Fruit fly (Drosophila melanogaster) whole organism, wandering third instar larva: ENCODE measurements around the gene CG14731.
A peak's percentile ranks its signal among the peaks of the same experiment; 100 is the strongest.

ENCODE experiments used
- Abd-B ChIP-seq: fragments of >200 bp; optimal IDR thresholded peaks from 2 replicates; lab custom pipeline; 2017; ENCODE audit warnings: missing biosample characterization, missing genetic modification characterization
- CG32264 ChIP-seq: fragments of 200-800 bp; sonication (Bioruptor generic); optimal IDR thresholded peaks from 2 replicates; lab custom pipeline; 2016; ENCODE audit warnings: missing biosample characterization, missing genetic modification characterization
- CG9705 ChIP-seq: fragments of 200-800 bp; sonication (Bioruptor generic); optimal IDR thresholded peaks from 2 replicates; lab custom pipeline; 2018; ENCODE audit warnings: missing biosample characterization, mild to moderate bottlenecking, missing genetic modification characterization
- CrebA ChIP-seq: fragments of 200-800 bp; sonication (Bioruptor generic); optimal IDR thresholded peaks from 2 replicates; lab custom pipeline; 2016; ENCODE audit warnings: missing biosample characterization, mild to moderate bottlenecking, missing genetic modification characterization, borderline replicate concordance
- Dfd ChIP-seq: fragments of >200 bp; optimal IDR thresholded peaks from 2 replicates; lab custom pipeline; 2017; ENCODE audit warnings: missing biosample characterization, missing genetic modification characterization
- Dif ChIP-seq: fragments of 200-275, 200-300 bp; sonication (Bioruptor generic); optimal IDR thresholded peaks from 2 replicates; lab custom pipeline; 2018; ENCODE audit warnings: missing biosample characterization, missing genetic modification characterization; ENCODE audit not compliant: partially characterized antibody
- GATAd ChIP-seq: sonication (Bioruptor generic); optimal IDR thresholded peaks from 2 replicates; lab custom pipeline; 2016; ENCODE audit warnings: missing biosample characterization, missing genetic modification characterization
- HLH106 ChIP-seq: fragments of 200-800 bp; optimal IDR thresholded peaks from 3 replicates; lab custom pipeline; 2019; ENCODE audit warnings: missing biosample characterization, mild to moderate bottlenecking, missing genetic modification characterization, moderate library complexity
- Hnf4 ChIP-seq: fragments of 200-800 bp; sonication (Bioruptor generic); optimal IDR thresholded peaks from 2 replicates; lab custom pipeline; 2016; ENCODE audit warnings: missing biosample characterization, mild to moderate bottlenecking, missing genetic modification characterization
- Hr78 ChIP-seq: fragments of >200 bp; optimal IDR thresholded peaks from 2 replicates; lab custom pipeline; 2017; ENCODE audit warnings: missing biosample characterization, missing genetic modification characterization
- Hr83 ChIP-seq: fragments of 200-300 bp; sonication (Bioruptor generic); optimal IDR thresholded peaks from 2 replicates; lab custom pipeline; 2016; ENCODE audit warnings: missing biosample characterization, mild to moderate bottlenecking, missing genetic modification characterization, moderate library complexity; ENCODE audit not compliant: poor library complexity, severe bottlenecking
- Jra ChIP-seq: sonication (Bioruptor generic); optimal IDR thresholded peaks from 2 replicates; lab custom pipeline; 2016; ENCODE audit warnings: missing biosample characterization, missing genetic modification characterization
- Mio ChIP-seq: sonication (Bioruptor generic); optimal IDR thresholded peaks from 2 replicates; lab custom pipeline; 2016; ENCODE audit warnings: missing biosample characterization, missing genetic modification characterization
- Myc ChIP-seq: fragments of >200 bp; optimal IDR thresholded peaks from 2 replicates; lab custom pipeline; 2017
- N ChIP-seq: fragments of >200 bp; optimal IDR thresholded peaks from 2 replicates; lab custom pipeline; 2018; ENCODE audit warnings: missing biosample characterization, missing external identifiers, missing genetic modification characterization
- OdsH ChIP-seq: fragments of 200-800 bp; sonication (Bioruptor generic); optimal IDR thresholded peaks from 2 replicates; lab custom pipeline; 2016; ENCODE audit warnings: missing biosample characterization, mild to moderate bottlenecking, missing genetic modification characterization
- Rel ChIP-seq, 2 experiments: fragments of 200-800 bp; sonication (Bioruptor generic) in 1 of 2; optimal IDR thresholded peaks; 2 replicates in 1 of 2; 3 replicates in 1 of 2; lab custom pipeline; 2016 to 2019; ENCODE audit warnings: mild to moderate bottlenecking in 2 of 2, missing biosample characterization in 2 of 2, missing genetic modification characterization in 2 of 2, moderate library complexity in 1 of 2
- Sp1 ChIP-seq: fragments of 200-800 bp; sonication (Bioruptor generic); optimal IDR thresholded peaks from 3 replicates; lab custom pipeline; 2019; ENCODE audit warnings: missing biosample characterization, mild to moderate bottlenecking, missing genetic modification characterization, moderate library complexity
- Vsx2 ChIP-seq: fragments of 200-300, 225-300 bp; sonication (Bioruptor generic); optimal IDR thresholded peaks from 2 replicates; lab custom pipeline; 2018; ENCODE audit warnings: missing biosample characterization, missing genetic modification characterization; ENCODE audit not compliant: partially characterized antibody
- br ChIP-seq: fragments of 200-800 bp; sonication (Bioruptor generic); optimal IDR thresholded peaks from 2 replicates; lab custom pipeline; 2016; ENCODE audit warnings: missing biosample characterization, missing genetic modification characterization
- brk ChIP-seq: fragments of 200-800 bp; sonication (Bioruptor generic); optimal IDR thresholded peaks from 2 replicates; lab custom pipeline; 2016; ENCODE audit warnings: missing biosample characterization, mild to moderate bottlenecking, missing genetic modification characterization
- dl ChIP-seq, 2 experiments: fragments of 175-275, 200-275 bp in 1 of 2; fragments of 200-275 bp in 1 of 2; sonication (Bioruptor generic); optimal IDR thresholded peaks; lab custom pipeline; 2018; ENCODE audit warnings: mild to moderate bottlenecking in 2 of 2, missing biosample characterization in 2 of 2, missing genetic modification characterization in 2 of 2, moderate library complexity in 2 of 2; ENCODE audit not compliant: partially characterized antibody in 2 of 2, insufficient read depth in 1 of 2
- dmrt93B ChIP-seq: fragments of 200-800 bp; sonication (Bioruptor generic); optimal IDR thresholded peaks from 2 replicates; lab custom pipeline; 2018; ENCODE audit warnings: missing biosample characterization, mild to moderate bottlenecking, missing genetic modification characterization
- dsf ChIP-seq: sonication (Bioruptor generic); optimal IDR thresholded peaks from 2 replicates; lab custom pipeline; 2016; ENCODE audit warnings: missing biosample characterization, missing genetic modification characterization, borderline replicate concordance
- ey ChIP-seq: fragments of 200-800 bp; sonication (Bioruptor generic); optimal IDR thresholded peaks from 2 replicates; lab custom pipeline; 2016; ENCODE audit warnings: missing biosample characterization, missing genetic modification characterization
- foxo ChIP-seq, 2 experiments: fragments of 200-800 bp; sonication (Bioruptor generic); optimal IDR thresholded peaks; 2 replicates in 1 of 2; 3 replicates in 1 of 2; lab custom pipeline; 2016 to 2017; ENCODE audit warnings: missing biosample characterization in 2 of 2, missing genetic modification characterization in 2 of 2
- fru ChIP-seq: fragments of 200-800 bp; sonication (Bioruptor generic); optimal IDR thresholded peaks from 3 replicates; lab custom pipeline; 2016; ENCODE audit warnings: missing biosample characterization, mild to moderate bottlenecking, missing genetic modification characterization
- h ChIP-seq: fragments of 200-800 bp; sonication (Bioruptor generic); optimal IDR thresholded peaks from 3 replicates; lab custom pipeline; 2016; ENCODE audit warnings: missing biosample characterization, mild to moderate bottlenecking, missing genetic modification characterization
- jim ChIP-seq: fragments of 175-275, 200-325 bp; sonication (Bioruptor generic); optimal IDR thresholded peaks from 2 replicates; lab custom pipeline; 2016; ENCODE audit warnings: missing biosample characterization, mild to moderate bottlenecking, missing genetic modification characterization
- lola ChIP-seq: fragments of >200 bp; optimal IDR thresholded peaks from 2 replicates; lab custom pipeline; 2017; ENCODE audit warnings: missing biosample characterization, missing genetic modification characterization
- pan ChIP-seq: fragments of >200 bp; optimal IDR thresholded peaks from 2 replicates; lab custom pipeline; 2017
- psq ChIP-seq: fragments of 200-800 bp; sonication (Bioruptor generic); optimal IDR thresholded peaks from 3 replicates; lab custom pipeline; 2017; ENCODE audit warnings: missing biosample characterization, mild to moderate bottlenecking, missing genetic modification characterization, moderate library complexity
- rgr ChIP-seq: fragments of 200-800 bp; sonication (Bioruptor generic); optimal IDR thresholded peaks from 3 replicates; lab custom pipeline; 2016; ENCODE audit warnings: missing biosample characterization, mild to moderate bottlenecking, missing genetic modification characterization
- sage ChIP-seq: fragments of 200-800 bp; sonication (Bioruptor generic); optimal IDR thresholded peaks from 2 replicates; lab custom pipeline; 2016; ENCODE audit warnings: missing biosample characterization, mild to moderate bottlenecking, missing genetic modification characterization
- sv ChIP-seq: fragments of 200-800 bp; sonication (Bioruptor generic); optimal IDR thresholded peaks from 3 replicates; lab custom pipeline; 2016; ENCODE audit warnings: missing biosample characterization, missing genetic modification characterization
- tai ChIP-seq: sonication (Bioruptor generic); optimal IDR thresholded peaks from 2 replicates; lab custom pipeline; 2016; ENCODE audit warnings: missing biosample characterization, missing genetic modification characterization
- usp ChIP-seq: fragments of >200 bp; optimal IDR thresholded peaks from 2 replicates; lab custom pipeline; 2017; ENCODE audit warnings: missing biosample characterization, missing genetic modification characterization
- woc ChIP-seq: sonication (Bioruptor generic); optimal IDR thresholded peaks from 2 replicates; lab custom pipeline; 2016; ENCODE audit warnings: missing biosample characterization, mild to moderate bottlenecking, missing genetic modification characterization

The CG14731 gene

DNA sequence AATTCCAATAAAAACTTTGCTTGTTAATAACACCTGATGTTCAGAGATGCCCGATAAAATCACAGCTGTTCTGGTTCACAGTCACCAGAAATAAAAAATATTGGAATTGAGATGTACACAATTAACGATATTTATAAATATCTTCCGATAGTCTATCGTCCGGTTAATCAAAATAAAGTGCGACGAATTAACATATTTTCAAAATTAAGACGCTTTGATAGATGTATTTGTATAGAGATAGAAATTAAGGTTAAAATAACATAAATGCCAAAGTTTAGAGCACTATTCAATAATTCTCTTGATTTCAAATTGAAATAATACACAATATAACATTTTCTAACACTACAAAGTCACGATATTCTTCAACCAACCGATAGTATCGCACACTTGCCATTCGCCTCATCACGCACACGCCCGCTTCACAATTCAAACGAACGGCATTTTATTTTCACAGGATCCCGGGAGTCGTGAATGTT is 31.7 kb downstream of the CG14731 start, which contains the start of the genes CG3281 and aurA (continued):
- TF ChIP-seq CrebA (GFP tag; lab: Kevin White, UChicago) (no peak), dl (GFP tag; optimal IDR thresholded peaks at IDR 0.05; lab: Kevin White, UChicago; ENCODE audit: insufficient read depth in 1 of 2, partially characterized antibody in 2 of 2) (no peak), fru (GFP tag; lab: Kevin White, UChicago) (peak; percentile 78)

DNA sequence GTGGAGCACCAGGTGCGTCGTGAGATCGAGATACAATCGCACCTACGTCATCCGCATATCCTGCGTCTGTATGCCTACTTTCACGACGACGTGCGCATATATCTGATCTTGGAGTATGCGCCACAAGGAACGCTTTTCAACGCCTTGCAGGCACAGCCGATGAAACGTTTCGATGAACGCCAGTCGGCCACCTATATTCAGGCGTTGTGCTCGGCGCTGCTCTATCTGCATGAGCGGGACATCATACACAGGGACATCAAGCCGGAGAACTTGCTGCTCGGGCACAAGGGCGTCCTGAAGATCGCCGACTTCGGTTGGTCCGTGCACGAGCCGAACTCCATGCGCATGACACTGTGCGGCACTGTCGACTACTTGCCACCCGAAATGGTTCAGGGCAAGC is 32.9 kb downstream of the CG14731 start:
- TF ChIP-seq dmrt93B (GFP tag; lab: Kevin White, UChicago) (no peak), HLH106 (tag; lab: Kevin White, UChicago) (no peak), Dfd (GFP tag; lab: Kevin White, UChicago) (no peak), Myc (lab: Kevin White, UChicago) (no peak), Hr78 (no peak), h (GFP tag; lab: Kevin White, UChicago) (no peak), jim (GFP tag; lab: Kevin White, UChicago) (no peak)

DNA sequence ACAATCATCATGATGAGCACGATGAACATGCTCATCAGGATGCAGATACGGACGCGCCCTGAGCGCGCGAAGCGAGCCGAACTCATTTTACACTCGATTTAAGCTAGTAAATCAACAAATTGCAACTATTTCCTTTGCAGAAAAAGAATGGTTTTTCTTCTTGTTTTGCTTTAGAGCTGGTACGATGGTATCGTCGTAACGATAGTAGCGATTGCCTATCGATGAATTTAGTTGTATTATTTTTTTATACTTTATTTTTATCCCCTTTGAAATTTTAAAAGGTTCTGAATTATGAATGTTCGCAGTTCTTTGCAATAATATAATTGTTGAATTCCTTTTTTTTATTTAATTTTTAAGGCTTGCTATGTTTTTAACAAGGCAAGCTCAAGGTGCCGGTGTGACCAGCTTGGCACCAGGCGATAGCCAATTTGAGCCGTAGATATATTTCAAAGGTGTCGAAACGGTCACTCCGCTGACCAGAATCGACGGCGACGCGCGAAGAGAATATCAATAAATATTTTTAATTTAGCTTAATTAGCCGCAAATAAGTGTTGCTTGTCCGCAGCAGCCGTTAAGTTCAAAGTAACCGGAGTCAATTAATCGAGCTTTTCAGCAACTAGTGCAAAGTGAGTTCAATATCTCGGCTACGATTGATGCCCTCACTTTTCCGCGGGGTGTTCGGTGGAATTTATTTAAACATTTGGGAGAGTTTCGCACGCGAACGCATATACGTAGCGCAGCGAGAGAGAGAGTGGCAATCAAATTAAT is 36.4 kb downstream of the CG14731 start, which contains the start of the genes CG12213 and GC1:
CG12213 (minus strand) TSS at position 430 of the 768 bp plus-strand sequence.
GC1 (plus strand) TSS at position 447 of the 768 bp plus-strand sequence.
- TF ChIP-seq dmrt93B (GFP tag; lab: Kevin White, UChicago) (no peak), ey (GFP tag; lab: Kevin White, UChicago) (no peak), dsf (GFP tag; lab: Kevin White, UChicago) (peak; percentile 53), CG32264 (GFP tag; lab: Kevin White, UChicago) (peak; percentile 1), dl (GFP tag; optimal IDR thresholded peaks at IDR 0.05; lab: Kevin White, UChicago; ENCODE audit: insufficient read depth in 1 of 2, partially characterized antibody in 2 of 2) (no peak), lola (no peak), Dfd (GFP tag; lab: Kevin White, UChicago) (no peak), sage (GFP tag; lab: Kevin White, UChicago) (no peak), foxo (GFP tag; optimal IDR thresholded peaks at IDR 0.05; lab: Kevin White, UChicago) (peak in 1 of 2 experiments; percentile 23), GATAd (GFP tag; lab: Kevin White, UChicago) (no peak), Abd-B (GFP tag; lab: Kevin White, UChicago) (no peak), tai (GFP tag; lab: Kevin White, UChicago) (no peak), Sp1 (peak; percentile 49), OdsH (GFP tag; lab: Kevin White, UChicago) (peak; percentile 17), rgr (GFP tag; lab: Kevin White, UChicago) (peak; percentile 3), brk (GFP tag; lab: Kevin White, UChicago) (no peak), psq (GFP tag; lab: Kevin White, UChicago) (peak; percentile 21), Rel (GFP tag; optimal IDR thresholded peaks at IDR 0.05; lab: Kevin White, UChicago) (no peak), Rel (tag; optimal IDR thresholded peaks at IDR 0.05; lab: Kevin White, UChicago) (peak; percentile 21), h (GFP tag; lab: Kevin White, UChicago) (peak; percentile 57), Dif (GFP tag; lab: Kevin White, UChicago) (no peak), Myc (lab: Kevin White, UChicago) (no peak), Mio (GFP tag; lab: Kevin White, UChicago) (no peak), HLH106 (tag; lab: Kevin White, UChicago) (peak; percentile 38), CG9705 (GFP tag; lab: Kevin White, UChicago) (no peak), Vsx2 (GFP tag; lab: Kevin White, UChicago) (peak; percentile 97), fru (GFP tag; lab: Kevin White, UChicago) (peak; percentile 50), Hr78 (no peak), N (no peak), woc (GFP tag; lab: Kevin White, UChicago) (peak; percentile 63), sv (GFP tag; lab: Kevin White, UChicago) (no peak), pan (no peak), usp (GFP tag; lab: Kevin White, UChicago) (no peak), Hnf4 (GFP tag; lab: Kevin White, UChicago) (peak; percentile 44), Jra (GFP tag; lab: Kevin White, UChicago) (peak; percentile 43), Hr83 (GFP tag; lab: Kevin White, UChicago) (peak; percentile 1), CrebA (GFP tag; lab: Kevin White, UChicago) (no peak), br (GFP tag; lab: Kevin White, UChicago) (no peak), jim (GFP tag; lab: Kevin White, UChicago) (peak; percentile 6)
